Fruit fly (Drosophila melanogaster) whole organism, embryonic: ENCODE measurements around the gene PH4alphaSG2.

Experiments
- CG10654 ChIP-seq: fragments of 200-800 bp; sonication (Bioruptor generic); optimal IDR thresholded peaks from 2 replicates; lab custom pipeline; 2016; ENCODE audit warnings: missing biosample characterization, missing genetic modification characterization
- CG12769 ChIP-seq: fragments of 200-800 bp; sonication (Bioruptor generic); optimal IDR thresholded peaks from 2 replicates; lab custom pipeline; 2019; ENCODE audit warnings: missing biosample characterization, mild to moderate bottlenecking, missing genetic modification characterization, moderate library complexity
- CG13287 ChIP-seq: fragments of 200-800 bp; sonication (Bioruptor generic); IDR thresholded peaks from 2 replicates; pipeline ENCODE4 v1.3.6; 2022; ENCODE audit warnings: missing biosample characterization, missing genetic modification characterization; ENCODE audit not compliant: partially characterized antibody
- CG1602 ChIP-seq: fragments of 200-800 bp; sonication (Bioruptor generic); optimal IDR thresholded peaks from 3 replicates; lab custom pipeline; 2016; ENCODE audit warnings: missing biosample characterization, missing genetic modification characterization
- CG17361 ChIP-seq: fragments of 200-800 bp; sonication (Bioruptor generic); IDR thresholded peaks from 3 replicates; pipeline ENCODE4 v1.3.6; 2022; ENCODE audit warnings: missing biosample characterization, missing genetic modification characterization
- CG18011 ChIP-seq: fragments of 200-800 bp; sonication (Bioruptor generic); optimal IDR thresholded peaks from 2 replicates; lab custom pipeline; 2017; ENCODE audit warnings: missing biosample characterization, missing genetic modification characterization, mild to moderate bottlenecking, moderate library complexity, missing genotype
- CG1832 ChIP-seq: fragments of 200-800 bp; sonication (Bioruptor generic); optimal IDR thresholded peaks from 2 replicates; lab custom pipeline; 2017; ENCODE audit warnings: missing biosample characterization, mild to moderate bottlenecking, missing genetic modification characterization, inconsistent platforms
- CG3407 ChIP-seq: fragments of 200-800 bp; sonication (Bioruptor generic); optimal IDR thresholded peaks from 2 replicates; lab custom pipeline; 2018; ENCODE audit warnings: missing biosample characterization, mild to moderate bottlenecking, missing genetic modification characterization
- CG7839 ChIP-seq: fragments of 200-800 bp; sonication (Bioruptor generic); optimal IDR thresholded peaks from 3 replicates; lab custom pipeline; 2018; ENCODE audit warnings: missing biosample characterization, mild to moderate bottlenecking, missing genetic modification characterization, moderate library complexity
- CG7987 ChIP-seq: fragments of 200-800 bp; sonication (Bioruptor generic); optimal IDR thresholded peaks from 2 replicates; lab custom pipeline; 2018; ENCODE audit warnings: missing biosample characterization, mild to moderate bottlenecking, missing genetic modification characterization, moderate library complexity
- CG8281 ChIP-seq: fragments of 200-800 bp; sonication (Bioruptor generic); optimal IDR thresholded peaks from 2 replicates; lab custom pipeline; 2018; ENCODE audit warnings: missing biosample characterization, mild to moderate bottlenecking, missing genetic modification characterization, moderate library complexity
- CG8290 ChIP-seq, 3 experiments: fragments of 200-800 bp; sonication (Bioruptor generic); optimal IDR thresholded peaks; 2 replicates each; lab custom pipeline; 2016 to 2019; ENCODE audit warnings: missing biosample characterization in 3 of 3, missing genetic modification characterization in 3 of 3, mild to moderate bottlenecking in 2 of 3, moderate library complexity in 1 of 3
- CG8924 ChIP-seq: fragments of 200-800 bp; optimal IDR thresholded peaks from 3 replicates; lab custom pipeline; 2019; ENCODE audit warnings: missing biosample characterization, mild to moderate bottlenecking, missing genetic modification characterization, moderate library complexity
- CG9609 ChIP-seq: fragments of 200-800 bp; sonication (Bioruptor generic); optimal IDR thresholded peaks from 3 replicates; lab custom pipeline; 2016; ENCODE audit warnings: missing biosample characterization, missing genetic modification characterization
- Chrac-16 ChIP-seq: fragments of 200-800 bp; sonication (Bioruptor generic); optimal IDR thresholded peaks from 3 replicates; lab custom pipeline; 2016; ENCODE audit warnings: missing biosample characterization, missing genetic modification characterization
- Dip2 ChIP-seq: fragments of 200-800 bp; sonication (Bioruptor generic); IDR thresholded peaks from 2 replicates; pipeline ENCODE4 v1.3.6; 2022; ENCODE audit warnings: missing biosample characterization, missing genetic modification characterization
- ERR ChIP-seq: fragments of 200-800 bp; sonication (Bioruptor generic); optimal IDR thresholded peaks from 2 replicates; lab custom pipeline; 2016; ENCODE audit warnings: missing biosample characterization, missing genetic modification characterization
- HHEX ChIP-seq: fragments of 200-800 bp; sonication (Bioruptor generic); optimal IDR thresholded peaks from 3 replicates; lab custom pipeline; 2017; ENCODE audit warnings: missing biosample characterization, mild to moderate bottlenecking, missing genetic modification characterization, missing genetic modification reagents
- HmgD ChIP-seq: fragments of 200-800 bp; sonication (Bioruptor generic); optimal IDR thresholded peaks from 3 replicates; lab custom pipeline; 2016; ENCODE audit warnings: missing biosample characterization, missing genetic modification characterization
- Hr78 ChIP-seq, 2 experiments: fragments of 200-800 bp in 1 of 2; fragments of >200 bp in 1 of 2; sonication (Bioruptor generic) in 1 of 2; optimal IDR thresholded peaks; 2 replicates each; lab custom pipeline; 2017 to 2019; ENCODE audit warnings: missing biosample characterization in 2 of 2, missing genetic modification characterization in 2 of 2, mild to moderate bottlenecking in 1 of 2, moderate library complexity in 1 of 2
- Kr ChIP-seq: fragments of 200-800 bp; sonication (Bioruptor generic); optimal IDR thresholded peaks from 2 replicates; lab custom pipeline; 2017; ENCODE audit warnings: missing biosample characterization, mild to moderate bottlenecking, missing genetic modification characterization
- Scr ChIP-seq: fragments of 200-800 bp; sonication (Bioruptor generic); IDR thresholded peaks from 2 replicates; pipeline ENCODE4 v1.3.6; 2022; ENCODE audit warnings: missing biosample characterization, missing genetic modification characterization; ENCODE audit not compliant: partially characterized antibody
- Sox100B ChIP-seq: fragments of 200-800 bp; sonication (Bioruptor generic); optimal IDR thresholded peaks from 3 replicates; lab custom pipeline; 2018; ENCODE audit warnings: missing biosample characterization, mild to moderate bottlenecking, missing genetic modification characterization
- Spps ChIP-seq: fragments of 200-800 bp; sonication (Bioruptor generic); optimal IDR thresholded peaks from 2 replicates; lab custom pipeline; 2018; ENCODE audit warnings: missing biosample characterization, mild to moderate bottlenecking, missing genetic modification characterization
- Sry-δ ChIP-seq: fragments of 200-800 bp; sonication (Bioruptor generic); optimal IDR thresholded peaks from 2 replicates; lab custom pipeline; 2016; ENCODE audit warnings: missing biosample characterization, missing genetic modification characterization
- Taf1 ChIP-seq: fragments of 200-800 bp; sonication (Bioruptor generic); IDR thresholded peaks from 2 replicates; pipeline ENCODE4 v1.3.6; 2022; ENCODE audit warnings: missing biosample characterization, missing genetic modification characterization
- Usf ChIP-seq: fragments of 200-800 bp; sonication (Bioruptor generic); optimal IDR thresholded peaks from 2 replicates; lab custom pipeline; 2017; ENCODE audit warnings: missing genotype, missing biosample characterization, missing genetic modification characterization
- YL-1 ChIP-seq: fragments of 200-800 bp; sonication (Bioruptor generic); optimal IDR thresholded peaks from 3 replicates; lab custom pipeline; 2017; ENCODE audit warnings: missing biosample characterization, mild to moderate bottlenecking, missing genetic modification characterization
- al ChIP-seq: fragments of 200-800 bp; sonication (Bioruptor generic); IDR thresholded peaks from 2 replicates; pipeline ENCODE4 v1.3.6; 2022; ENCODE audit warnings: missing biosample characterization, missing genetic modification characterization
- amos ChIP-seq: fragments of 200-800 bp; sonication (Bioruptor generic); IDR thresholded peaks from 2 replicates; pipeline ENCODE4 v1.3.6; 2022; ENCODE audit warnings: missing biosample characterization, missing genetic modification characterization; ENCODE audit not compliant: partially characterized antibody
- cad ChIP-seq: fragments of >200 bp; optimal IDR thresholded peaks from 2 replicates; lab custom pipeline; 2017; ENCODE audit warnings: missing biosample characterization, missing genetic modification characterization
- eve ChIP-seq, 2 experiments: fragments of >200 bp; optimal IDR thresholded peaks; 2 replicates each; lab custom pipeline; 2017; ENCODE audit warnings: missing biosample characterization in 2 of 2, missing genetic modification characterization in 2 of 2
- hb ChIP-seq: fragments of 200-800 bp; sonication (Bioruptor generic); IDR thresholded peaks from 3 replicates; pipeline ENCODE4 v1.3.6; 2022; ENCODE audit warnings: missing biosample characterization, missing genetic modification characterization; ENCODE audit not compliant: partially characterized antibody
- hkb ChIP-seq, 2 experiments: fragments of 200-800 bp in 1 of 2; fragments of >200 bp in 1 of 2; sonication (Bioruptor generic) in 1 of 2; IDR thresholded peaks in 1 of 2; optimal IDR thresholded peaks in 1 of 2; 2 replicates each; pipeline versions ENCODE4 v1.3.6 to Lab custom; 2017 to 2022; ENCODE audit warnings: missing biosample characterization in 1 of 2, missing genetic modification characterization in 1 of 2
- jumu ChIP-seq: fragments of 200-800 bp; sonication (Bioruptor generic); optimal IDR thresholded peaks from 3 replicates; lab custom pipeline; 2016; ENCODE audit warnings: missing biosample characterization, missing genetic modification characterization
- kni ChIP-seq: fragments of 200-800 bp; sonication (Bioruptor generic); optimal IDR thresholded peaks from 3 replicates; lab custom pipeline; 2017; ENCODE audit warnings: mild to moderate bottlenecking, missing biosample characterization, missing genetic modification reagents, missing genetic modification characterization
- knrl ChIP-seq: fragments of 200-800 bp; sonication (Bioruptor generic); IDR thresholded peaks from 3 replicates; pipeline ENCODE4 v1.3.6; 2022; ENCODE audit warnings: missing biosample characterization, missing genetic modification characterization; ENCODE audit not compliant: partially characterized antibody
- mld ChIP-seq: fragments of 200-800 bp; sonication (Bioruptor generic); IDR thresholded peaks from 3 replicates; pipeline ENCODE4 v1.3.6; 2022; ENCODE audit warnings: missing biosample characterization, missing genetic modification characterization; ENCODE audit not compliant: partially characterized antibody
- onecut ChIP-seq: fragments of 200-800 bp; sonication (Bioruptor generic); IDR thresholded peaks from 2 replicates; pipeline ENCODE4 v1.3.6; 2022; ENCODE audit warnings: missing biosample characterization, missing genetic modification characterization
- peb ChIP-seq: fragments of 200-800 bp; sonication (Bioruptor generic); IDR thresholded peaks from 2 replicates; pipeline ENCODE4 v1.3.6; 2022; ENCODE audit warnings: missing biosample characterization, missing genetic modification characterization
- psq ChIP-seq: fragments of 200-800 bp; sonication (Bioruptor generic); optimal IDR thresholded peaks from 2 replicates; lab custom pipeline; 2017; ENCODE audit warnings: missing biosample characterization, missing genetic modification characterization
- ranshi ChIP-seq: fragments of 200-800 bp; sonication (Bioruptor generic); IDR thresholded peaks from 2 replicates; pipeline ENCODE4 v1.3.6; 2022; ENCODE audit warnings: missing biosample characterization, missing genetic modification characterization
- run ChIP-seq: fragments of 200-800 bp; sonication (Bioruptor generic); optimal IDR thresholded peaks from 3 replicates; lab custom pipeline; 2018; ENCODE audit warnings: missing biosample characterization, mild to moderate bottlenecking, missing genetic modification characterization
- so ChIP-seq: fragments of 200-800 bp; sonication (Bioruptor generic); IDR thresholded peaks from 3 replicates; pipeline ENCODE4 v1.3.6; 2022; ENCODE audit warnings: missing biosample characterization, missing genetic modification characterization
- sob ChIP-seq: fragments of 200-800 bp; sonication (Bioruptor generic); IDR thresholded peaks from 2 replicates; pipeline ENCODE4 v1.3.6; 2022; ENCODE audit warnings: missing biosample characterization, missing genetic modification characterization
- tin ChIP-seq: fragments of 200-800 bp; sonication (Bioruptor generic); optimal IDR thresholded peaks from 3 replicates; lab custom pipeline; 2016; ENCODE audit warnings: missing biosample characterization, missing genetic modification characterization
- wdn ChIP-seq: fragments of 200-800 bp; sonication (Bioruptor generic); IDR thresholded peaks from 2 replicates; pipeline ENCODE4 v1.3.6; 2022; ENCODE audit warnings: missing biosample characterization, missing genetic modification characterization
- zf30C ChIP-seq: fragments of 200-800 bp; sonication (Bioruptor generic); optimal IDR thresholded peaks from 3 replicates; lab custom pipeline; 2018; ENCODE audit warnings: missing biosample characterization, mild to moderate bottlenecking, missing genetic modification characterization

The PH4alphaSG2 gene

dm6 chr3R:30459066-30459935 lies 30.6 kb upstream of the PH4alphaSG2 start, which contains the start of the genes CG2224 and CDase (continued):
- no peak for TF ChIP-seq CG1602 (GFP tag; lab: Kevin White, UChicago)
- TF ChIP-seq Chrac-16: no peak
- TF ChIP-seq CG7987: no peak
- no peak for TF ChIP-seq run (tag; lab: Kevin White, UChicago)
- no peak for TF ChIP-seq CG8924 (tag; lab: Kevin White, UChicago)
- no peak for TF ChIP-seq CG18011 (GFP tag; lab: Kevin White, UChicago)
- TF ChIP-seq ERR: no peak
- TF ChIP-seq YL-1 (GFP tag; lab: Kevin White, UChicago): no peak
- no peak for TF ChIP-seq Dip2 (GFP tag; lab: Robert Waterston, UW)
- no peak for TF ChIP-seq peb (GFP tag; lab: Robert Waterston, UW)
- TF ChIP-seq Sox100B (GFP tag; lab: Kevin White, UChicago): no peak
- TF ChIP-seq Taf1 (GFP tag; lab: Robert Waterston, UW): no peak
- TF ChIP-seq sob (GFP tag; lab: Robert Waterston, UW): no peak
- no peak for TF ChIP-seq tin
- peak; percentile 89 for TF ChIP-seq Scr (GFP tag; lab: Robert Waterston, UW)
- TF ChIP-seq Kr (GFP tag; lab: Kevin White, UChicago): no peak
- TF ChIP-seq CG10654 (GFP tag; lab: Kevin White, UChicago): no peak
- no peak for TF ChIP-seq CG8290 (GFP tag; optimal IDR thresholded peaks at IDR 0.05; lab: Kevin White, UChicago)
- TF ChIP-seq CG8290 (tag; optimal IDR thresholded peaks at IDR 0.05; lab: Kevin White, UChicago): peak in 1 of 2 experiments; percentile 48
- TF ChIP-seq wdn (GFP tag; lab: Robert Waterston, UW): no peak
- TF ChIP-seq mld (GFP tag; lab: Robert Waterston, UW): peak; percentile 79
- TF ChIP-seq CG13287 (GFP tag; lab: Robert Waterston, UW): peak; percentile 97
- TF ChIP-seq hkb (optimal IDR thresholded peaks at IDR 0.05; lab: Kevin White, UChicago): no peak
- no peak for TF ChIP-seq hkb (GFP tag; IDR thresholded peaks at IDR 0.05; lab: Robert Waterston, UW)
- no peak for TF ChIP-seq zf30C (GFP tag; lab: Kevin White, UChicago)
- no peak for TF ChIP-seq psq (GFP tag; lab: Kevin White, UChicago)
- no peak for TF ChIP-seq eve (GFP tag; optimal IDR thresholded peaks at IDR 0.05; lab: Kevin White, UChicago)
- peak; percentile 68 for TF ChIP-seq Sry-δ (GFP tag; lab: Kevin White, UChicago)
- no peak for TF ChIP-seq CG1832
- TF ChIP-seq ranshi (GFP tag; lab: Robert Waterston, UW): no peak
- no peak for TF ChIP-seq kni
- TF ChIP-seq CG9609: no peak
- TF ChIP-seq CG17361 (GFP tag; lab: Robert Waterston, UW): no peak
- no peak for TF ChIP-seq Hr78 (GFP tag; optimal IDR thresholded peaks at IDR 0.05; lab: Kevin White, UChicago)
- no peak for TF ChIP-seq Spps (tag; lab: Kevin White, UChicago)
- TF ChIP-seq Usf (GFP tag; lab: Kevin White, UChicago): no peak
- no peak for TF ChIP-seq CG7839 (tag; lab: Kevin White, UChicago)
- no peak for TF ChIP-seq so (GFP tag; lab: Robert Waterston, UW)
- no peak for TF ChIP-seq al
- TF ChIP-seq onecut (GFP tag; lab: Robert Waterston, UW): no peak
- peak; percentile 82 for TF ChIP-seq hb (GFP tag; lab: Robert Waterston, UW)
- TF ChIP-seq CG3407 (GFP tag; lab: Kevin White, UChicago): no peak
- TF ChIP-seq HmgD (GFP tag; lab: Kevin White, UChicago): no peak
- TF ChIP-seq CG8281 (tag; lab: Kevin White, UChicago): no peak
- TF ChIP-seq knrl (GFP tag; lab: Robert Waterston, UW): peak; percentile 77
- TF ChIP-seq CG12769 (tag; lab: Kevin White, UChicago): no peak
- TF ChIP-seq cad (GFP tag; lab: Kevin White, UChicago): no peak
- TF ChIP-seq jumu (GFP tag; lab: Kevin White, UChicago): no peak
- TF ChIP-seq HHEX: no peak
- TF ChIP-seq amos: peak; percentile 89
